Fruit fly (Drosophila melanogaster) whole organism, embryonic: ENCODE data around the gene CG31960.

ENCODE experiments used
- ATbp ChIP-seq: fragments of 200-800 bp; sonication (Bioruptor generic); optimal IDR thresholded peaks from 2 replicates; lab custom pipeline; 2017; ENCODE audit warnings: missing biosample characterization, mild to moderate bottlenecking, missing genetic modification characterization, missing genetic modification reagents
- Aef1 ChIP-seq: fragments of 200-800 bp; sonication (Bioruptor generic); IDR thresholded peaks from 3 replicates; pipeline ENCODE4 v1.3.6; 2022; ENCODE audit warnings: missing biosample characterization, missing genetic modification characterization
- Atf-2 ChIP-seq: fragments of 200-800 bp; sonication (Bioruptor generic); optimal IDR thresholded peaks from 2 replicates; lab custom pipeline; 2016; ENCODE audit warnings: missing biosample characterization, missing genetic modification characterization
- Blimp-1 ChIP-seq: fragments of 200-800 bp; sonication (Bioruptor generic); optimal IDR thresholded peaks from 3 replicates; lab custom pipeline; 2018; ENCODE audit warnings: missing biosample characterization, missing genetic modification characterization, mild to moderate bottlenecking, moderate library complexity, missing genetic modification reagents
- CG10209 ChIP-seq: fragments of 200-800 bp; sonication (Bioruptor generic); optimal IDR thresholded peaks from 3 replicates; lab custom pipeline; 2017; ENCODE audit warnings: missing biosample characterization, mild to moderate bottlenecking, missing genetic modification characterization, missing genetic modification reagents
- CG10462 ChIP-seq: fragments of 200-800 bp; sonication (Bioruptor generic); optimal IDR thresholded peaks from 2 replicates; lab custom pipeline; 2016; ENCODE audit warnings: missing biosample characterization, missing genetic modification characterization
- CG10959 ChIP-seq: fragments of 200-800 bp; sonication (Bioruptor generic); IDR thresholded peaks from 2 replicates; pipeline ENCODE4 v1.3.6; 2022; ENCODE audit warnings: missing biosample characterization, missing genetic modification characterization
- CG11456 ChIP-seq: fragments of 200-800 bp; sonication (Bioruptor generic); IDR thresholded peaks from 3 replicates; pipeline ENCODE4 v1.3.6; 2022; ENCODE audit warnings: missing biosample characterization, missing genetic modification characterization
- CG12104 ChIP-seq: fragments of 200-800 bp; sonication (Bioruptor generic); optimal IDR thresholded peaks from 3 replicates; lab custom pipeline; 2016; ENCODE audit warnings: missing biosample characterization, missing genetic modification characterization
- CG12155 ChIP-seq: fragments of 200-800 bp; sonication (Bioruptor generic); optimal IDR thresholded peaks from 3 replicates; lab custom pipeline; 2016; ENCODE audit warnings: missing biosample characterization, missing genetic modification characterization
- CG12744 ChIP-seq: fragments of 200-800 bp; sonication (Bioruptor generic); optimal IDR thresholded peaks from 2 replicates; lab custom pipeline; 2016; ENCODE audit warnings: missing biosample characterization, missing genetic modification characterization
- CG13775 ChIP-seq: fragments of 200-800 bp; sonication (Bioruptor generic); optimal IDR thresholded peaks from 3 replicates; lab custom pipeline; 2017; ENCODE audit warnings: missing biosample characterization, mild to moderate bottlenecking, missing genetic modification characterization
- CG15073 ChIP-seq: fragments of 200-800 bp; sonication (Bioruptor generic); optimal IDR thresholded peaks from 2 replicates; lab custom pipeline; 2016; ENCODE audit warnings: missing biosample characterization, missing genetic modification characterization
- CG18764 ChIP-seq: fragments of 200-800 bp; sonication (Bioruptor generic); optimal IDR thresholded peaks from 3 replicates; lab custom pipeline; 2016; ENCODE audit warnings: missing biosample characterization, missing genetic modification characterization
- CG2875 ChIP-seq: fragments of 200-800 bp; sonication (Bioruptor generic); optimal IDR thresholded peaks from 2 replicates; lab custom pipeline; 2017; ENCODE audit warnings: missing biosample characterization, mild to moderate bottlenecking, missing genetic modification characterization, missing genetic modification reagents
- CG30431 ChIP-seq: fragments of 200-800 bp; sonication (Bioruptor generic); optimal IDR thresholded peaks from 2 replicates; lab custom pipeline; 2017; ENCODE audit warnings: missing biosample characterization, missing genetic modification characterization
- CG31441 ChIP-seq: fragments of 200-800 bp; sonication (Bioruptor generic); IDR thresholded peaks from 2 replicates; pipeline ENCODE4 v1.3.6; 2022; ENCODE audit warnings: missing biosample characterization, missing genetic modification characterization
- CG32767 ChIP-seq: fragments of 200-800 bp; sonication (Bioruptor generic); IDR thresholded peaks from 2 replicates; pipeline ENCODE4 v1.3.6; 2022; ENCODE audit warnings: missing biosample characterization, missing genetic modification characterization
- CG34224 ChIP-seq: fragments of 200-800 bp; sonication (Bioruptor generic); IDR thresholded peaks from 3 replicates; pipeline ENCODE4 v1.3.6; 2022; ENCODE audit warnings: missing biosample characterization, missing genetic modification characterization; ENCODE audit not compliant: partially characterized antibody
- CG4424 ChIP-seq: fragments of 200-800 bp; sonication (Bioruptor generic); optimal IDR thresholded peaks from 3 replicates; lab custom pipeline; 2016; ENCODE audit warnings: missing biosample characterization, missing genetic modification characterization
- CG8478 ChIP-seq: fragments of >200 bp; optimal IDR thresholded peaks from 2 replicates; lab custom pipeline; 2018
- CG8924 ChIP-seq: fragments of 200-800 bp; optimal IDR thresholded peaks from 3 replicates; lab custom pipeline; 2019; ENCODE audit warnings: missing biosample characterization, mild to moderate bottlenecking, missing genetic modification characterization, moderate library complexity
- CG9817 ChIP-seq: fragments of 200-800 bp; sonication (Bioruptor generic); optimal IDR thresholded peaks from 2 replicates; lab custom pipeline; 2018; ENCODE audit warnings: missing biosample characterization, mild to moderate bottlenecking, missing genetic modification characterization, moderate library complexity
- D19A ChIP-seq: fragments of 200-800 bp; optimal IDR thresholded peaks from 3 replicates; lab custom pipeline; 2019; ENCODE audit warnings: missing biosample characterization, mild to moderate bottlenecking, missing genetic modification characterization, moderate library complexity
- Drgx ChIP-seq: fragments of 200-800 bp; sonication (Bioruptor generic); IDR thresholded peaks from 2 replicates; pipeline ENCODE4 v1.3.6; 2022; ENCODE audit warnings: missing biosample characterization, missing genetic modification characterization
- HLH3B ChIP-seq: fragments of 200-800 bp; sonication (Bioruptor generic); IDR thresholded peaks from 2 replicates; pipeline ENCODE4 v1.3.6; 2022; ENCODE audit warnings: missing biosample characterization, missing genetic modification characterization
- HmgZ ChIP-seq: fragments of 200-800 bp; sonication (Bioruptor generic); optimal IDR thresholded peaks from 2 replicates; lab custom pipeline; 2018; ENCODE audit warnings: missing biosample characterization, mild to moderate bottlenecking, missing genetic modification characterization
- Hr3 ChIP-seq: fragments of 200-800 bp; sonication (Bioruptor generic); optimal IDR thresholded peaks from 3 replicates; lab custom pipeline; 2016; ENCODE audit warnings: missing biosample characterization, missing genetic modification characterization
- Max ChIP-seq: fragments of 200-800 bp; sonication (Bioruptor generic); optimal IDR thresholded peaks from 2 replicates; lab custom pipeline; 2016; ENCODE audit warnings: missing biosample characterization, mild to moderate bottlenecking, missing genetic modification characterization
- PHDP ChIP-seq: fragments of 200-800 bp; sonication (Bioruptor generic); optimal IDR thresholded peaks from 3 replicates; lab custom pipeline; 2018; ENCODE audit warnings: missing biosample characterization, mild to moderate bottlenecking, missing genetic modification characterization, moderate library complexity
- Ptx1 ChIP-seq: fragments of 200-800 bp; sonication (Bioruptor generic); IDR thresholded peaks from 2 replicates; pipeline ENCODE4 v1.3.6; 2022; ENCODE audit warnings: missing biosample characterization, missing genetic modification characterization
- Spps ChIP-seq: fragments of 200-800 bp; sonication (Bioruptor generic); optimal IDR thresholded peaks from 2 replicates; lab custom pipeline; 2018; ENCODE audit warnings: missing biosample characterization, mild to moderate bottlenecking, missing genetic modification characterization
- amos ChIP-seq: fragments of 200-800 bp; sonication (Bioruptor generic); IDR thresholded peaks from 2 replicates; pipeline ENCODE4 v1.3.6; 2022; ENCODE audit warnings: missing biosample characterization, missing genetic modification characterization; ENCODE audit not compliant: partially characterized antibody
- bowl ChIP-seq: fragments of 200-800 bp; sonication (Bioruptor generic); IDR thresholded peaks from 2 replicates; pipeline ENCODE4 v1.3.6; 2022; ENCODE audit warnings: missing biosample characterization, missing genetic modification characterization
- cad ChIP-seq: fragments of >200 bp; optimal IDR thresholded peaks from 2 replicates; lab custom pipeline; 2017; ENCODE audit warnings: missing biosample characterization, missing genetic modification characterization
- ci ChIP-seq: fragments of 200-800 bp; sonication (Bioruptor generic); IDR thresholded peaks from 3 replicates; pipeline ENCODE4 v1.3.6; 2022; ENCODE audit warnings: missing biosample characterization, missing genetic modification characterization
- crp ChIP-seq, 2 experiments: fragments of 200-800 bp; sonication (Bioruptor generic); optimal IDR thresholded peaks; 2 replicates in 1 of 2; 3 replicates in 1 of 2; lab custom pipeline; 2017; ENCODE audit warnings: missing biosample characterization in 2 of 2, missing genetic modification characterization in 2 of 2, mild to moderate bottlenecking in 1 of 2, moderate library complexity in 1 of 2
- danr ChIP-seq: fragments of 200-800 bp; sonication (Bioruptor generic); IDR thresholded peaks from 2 replicates; pipeline ENCODE4 v1.3.6; 2022; ENCODE audit warnings: missing biosample characterization, missing genetic modification characterization
- en ChIP-seq: fragments of 200-800 bp; sonication (Bioruptor generic); optimal IDR thresholded peaks from 2 replicates; lab custom pipeline; 2016; ENCODE audit warnings: missing biosample characterization, missing genetic modification characterization
- fd96Cb ChIP-seq: fragments of 200-800 bp; sonication (Bioruptor generic); optimal IDR thresholded peaks from 2 replicates; lab custom pipeline; 2018; ENCODE audit warnings: missing biosample characterization, mild to moderate bottlenecking, missing genetic modification characterization, moderate library complexity
- hth ChIP-seq: fragments of >200 bp; optimal IDR thresholded peaks from 2 replicates; lab custom pipeline; 2017; ENCODE audit warnings: inconsistent platforms
- kni ChIP-seq: fragments of 200-800 bp; sonication (Bioruptor generic); optimal IDR thresholded peaks from 3 replicates; lab custom pipeline; 2017; ENCODE audit warnings: mild to moderate bottlenecking, missing biosample characterization, missing genetic modification reagents, missing genetic modification characterization
- mam ChIP-seq: fragments of 200-800 bp; sonication (Bioruptor generic); optimal IDR thresholded peaks from 3 replicates; lab custom pipeline; 2016; ENCODE audit warnings: missing biosample characterization, missing genetic modification characterization
- nom ChIP-seq: fragments of 200-800 bp; sonication (Bioruptor generic); optimal IDR thresholded peaks from 2 replicates; lab custom pipeline; 2017; ENCODE audit warnings: missing biosample characterization, missing genetic modification characterization, mild to moderate bottlenecking, moderate library complexity, missing genetic modification reagents
- pnt ChIP-seq: fragments of 200-800 bp; sonication (Bioruptor generic); optimal IDR thresholded peaks from 3 replicates; lab custom pipeline; 2016; ENCODE audit warnings: missing biosample characterization, missing genetic modification characterization
- prd ChIP-seq, 3 experiments: fragments of >200 bp in 2 of 3; fragments of 200-800 bp in 1 of 3; sonication (Bioruptor generic) in 1 of 3; optimal IDR thresholded peaks in 2 of 3; IDR thresholded peaks in 1 of 3; 2 replicates in 2 of 3; 3 replicates in 1 of 3; pipeline versions ENCODE4 v1.3.6 to Lab custom; 2017 to 2022; ENCODE audit warnings: missing biosample characterization in 1 of 3, missing genetic modification characterization in 1 of 3
- slp2 ChIP-seq: fragments of 200-800 bp; sonication (Bioruptor generic); optimal IDR thresholded peaks from 2 replicates; lab custom pipeline; 2016; ENCODE audit warnings: missing biosample characterization, missing genetic modification characterization
- trh ChIP-seq: fragments of 200-800 bp; sonication (Bioruptor generic); optimal IDR thresholded peaks from 2 replicates; lab custom pipeline; 2016; ENCODE audit warnings: missing biosample characterization, missing genetic modification characterization
- wor ChIP-seq: fragments of 200-800 bp; sonication (Bioruptor generic); IDR thresholded peaks from 2 replicates; pipeline ENCODE4 v1.3.6; 2022; ENCODE audit warnings: missing biosample characterization, missing genetic modification characterization
- zen2 ChIP-seq: fragments of 200-800 bp; sonication (Bioruptor generic); IDR thresholded peaks from 3 replicates; pipeline ENCODE4 v1.3.6; 2022; ENCODE audit warnings: missing biosample characterization, missing genetic modification characterization; ENCODE audit not compliant: partially characterized antibody

Gene CG31960

dm6 chr2L:3775767-3776351 lies 8.9 kb upstream of the CG31960 start (continued):
- no peak for TF ChIP-seq Aef1 (GFP tag; lab: Robert Waterston, UW)
- TF ChIP-seq CG12744: no peak
- no peak for TF ChIP-seq crp (GFP tag; optimal IDR thresholded peaks at IDR 0.05; lab: Kevin White, UChicago)
- TF ChIP-seq CG9817 (tag; lab: Kevin White, UChicago): no peak
- peak; percentile 19 for TF ChIP-seq PHDP (tag; lab: Kevin White, UChicago)
- no peak for TF ChIP-seq HmgZ
- peak; percentile 54 for TF ChIP-seq slp2 (GFP tag; lab: Kevin White, UChicago)
- TF ChIP-seq Max (GFP tag; lab: Kevin White, UChicago): no peak
- TF ChIP-seq ci (GFP tag; lab: Robert Waterston, UW): 0 out of 3 replicates have a peak, but pooled peaks have one; percentile 23
- peak; percentile 35 for TF ChIP-seq pnt (GFP tag; lab: Kevin White, UChicago)
- TF ChIP-seq CG10209 (GFP tag; lab: Kevin White, UChicago): peak; percentile 56
- no peak for TF ChIP-seq CG12155
- TF ChIP-seq Hr3 (GFP tag; lab: Kevin White, UChicago): peak; percentile 10
- no peak for TF ChIP-seq nom
- peak; percentile 58 for TF ChIP-seq kni (GFP tag; lab: Kevin White, UChicago)
- TF ChIP-seq Blimp-1 (GFP tag; lab: Kevin White, UChicago): peak; percentile 36
- TF ChIP-seq trh: peak; percentile 11
- no peak for TF ChIP-seq en
- TF ChIP-seq CG10959: peak; percentile 55; the same call in 1 of the 2 replicates
- no peak for TF ChIP-seq CG34224 (GFP tag; lab: Robert Waterston, UW)
- peak; percentile 58 for TF ChIP-seq CG13775 (GFP tag; lab: Kevin White, UChicago)
- no peak for TF ChIP-seq amos (GFP tag; lab: Robert Waterston, UW)
- peak; percentile 60; the same call in 1 of the 2 replicates for TF ChIP-seq bowl (GFP tag; lab: Robert Waterston, UW)
- peak; percentile 11 for TF ChIP-seq CG4424 (GFP tag; lab: Kevin White, UChicago)
- TF ChIP-seq HLH3B: 0 out of 2 replicates have a peak, but pooled peaks have one; percentile 17
- TF ChIP-seq CG11456 (GFP tag; lab: Robert Waterston, UW): peak; percentile 53; the same call in 1 of the 3 replicates
- peak; percentile 40 for TF ChIP-seq Ptx1 (GFP tag; lab: Robert Waterston, UW)
- TF ChIP-seq CG8478: no peak
- no peak for TF ChIP-seq zen2 (GFP tag; lab: Robert Waterston, UW)
- 0 out of 2 replicates have a peak, but pooled peaks have one; percentile 40 for TF ChIP-seq CG32767
- TF ChIP-seq Spps (tag; lab: Kevin White, UChicago): peak; percentile 16
- TF ChIP-seq CG8924 (tag; lab: Kevin White, UChicago): peak; percentile 41
- TF ChIP-seq hth: no peak
- peak; percentile 38 for TF ChIP-seq ATbp (GFP tag; lab: Kevin White, UChicago)
- TF ChIP-seq CG31441 (GFP tag; lab: Robert Waterston, UW): no peak
- no peak for TF ChIP-seq prd (optimal IDR thresholded peaks at IDR 0.05; lab: Kevin White, UChicago)
- peak; percentile 80; the same call in 2 of the 3 replicates for TF ChIP-seq prd (GFP tag; IDR thresholded peaks at IDR 0.05; lab: Robert Waterston, UW)
- TF ChIP-seq D19A: peak; percentile 36
- peak; percentile 21; the same call in 1 of the 2 replicates for TF ChIP-seq wor (GFP tag; lab: Robert Waterston, UW)
- peak; percentile 38 for TF ChIP-seq CG10462
- TF ChIP-seq Drgx (GFP tag; lab: Robert Waterston, UW): peak; percentile 11; the same call in 1 of the 2 replicates
- TF ChIP-seq CG30431 (GFP tag; lab: Kevin White, UChicago): peak; percentile 61
- TF ChIP-seq CG12104 (GFP tag; lab: Kevin White, UChicago): peak; percentile 10
- peak; percentile 58 for TF ChIP-seq fd96Cb
- 0 out of 2 replicates have a peak, but pooled peaks have one; percentile 25 for TF ChIP-seq danr (GFP tag; lab: Robert Waterston, UW)
- peak; percentile 4 for TF ChIP-seq mam (GFP tag; lab: Kevin White, UChicago)
- TF ChIP-seq CG15073 (GFP tag; lab: Kevin White, UChicago): no peak
- TF ChIP-seq CG2875 (GFP tag; lab: Kevin White, UChicago): peak; percentile 36
- TF ChIP-seq CG18764 (GFP tag; lab: Kevin White, UChicago): no peak
- no peak for TF ChIP-seq cad (GFP tag; lab: Kevin White, UChicago)
- peak; percentile 60 for TF ChIP-seq Atf-2 (GFP tag; lab: Kevin White, UChicago)
